Fruit fly (Drosophila melanogaster): ENCODE data around the gene CoRest.

- no peak for TF ChIP-seq CG14655 (GFP tag; optimal IDR thresholded peaks at IDR 0.05)
- no peak for TF ChIP-seq CG4496 (GFP tag; IDR thresholded peaks at IDR 0.05)
- no peak for TF ChIP-seq Ets98B (GFP tag; IDR thresholded peaks at IDR 0.05)
- no peak for TF ChIP-seq gl (tag; optimal IDR thresholded peaks at IDR 0.05)
- no peak for TF ChIP-seq fd96Ca (GFP tag; IDR thresholded peaks at IDR 0.05)
- no peak for TF ChIP-seq CG34367 (tag; optimal IDR thresholded peaks at IDR 0.05)
- no peak for TF ChIP-seq EcR (GFP tag; optimal IDR thresholded peaks at IDR 0.05)
- TF ChIP-seq rn (GFP tag; IDR thresholded peaks at IDR 0.05), result no peak
- no peak for TF ChIP-seq CG32121 (GFP tag; IDR thresholded peaks at IDR 0.05)
- no peak for TF ChIP-seq CG8301 (tag; optimal IDR thresholded peaks at IDR 0.05)
Measured at dm6 chrX:19579648-19580301, 58.0 kb downstream of the CoRest start, which contains the start of gene Tao.

Data from whole organism, pupa.